Fruit fly (Drosophila melanogaster): ENCODE measurements around the gene KFase.

DNA sequence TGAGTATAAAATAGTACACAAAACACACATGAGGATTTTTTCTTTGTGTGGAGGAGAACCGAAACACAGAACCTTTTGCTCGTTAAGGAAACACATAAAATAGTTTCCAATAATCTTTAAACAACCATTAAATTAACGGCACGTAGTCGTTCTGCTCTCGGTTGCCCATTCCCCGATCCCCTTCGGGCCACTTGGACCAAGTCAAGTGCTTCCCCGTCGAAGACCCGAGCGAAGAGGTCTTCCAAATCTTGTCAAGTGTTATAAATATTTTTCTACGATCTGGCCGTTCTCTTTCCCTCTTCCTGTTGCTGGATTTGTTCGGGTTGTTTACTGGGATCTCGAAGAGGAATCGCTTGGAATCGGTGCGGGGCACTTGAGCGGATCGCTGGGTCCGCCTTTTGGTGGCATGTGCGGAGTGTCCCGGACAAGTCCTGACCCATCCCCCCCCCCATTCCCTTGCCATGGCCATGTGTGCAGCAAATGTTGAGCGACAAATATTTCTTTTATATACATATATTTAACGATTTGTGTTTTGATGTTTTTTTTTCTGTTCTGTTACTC, 42.5 kb upstream of the KFase start:
- TF ChIP-seq sv (GFP tag; optimal IDR thresholded peaks at IDR 0.05) (no peak), foxo (GFP tag; optimal IDR thresholded peaks at IDR 0.05) (no peak), lola (GFP tag; optimal IDR thresholded peaks at IDR 0.05) (no peak), usp (GFP tag; optimal IDR thresholded peaks at IDR 0.05) (no peak), dmrt93B (GFP tag; optimal IDR thresholded peaks at IDR 0.05) (no peak)
